Fruit fly (Drosophila melanogaster): ENCODE data around the gene TwdlF.

DNA sequence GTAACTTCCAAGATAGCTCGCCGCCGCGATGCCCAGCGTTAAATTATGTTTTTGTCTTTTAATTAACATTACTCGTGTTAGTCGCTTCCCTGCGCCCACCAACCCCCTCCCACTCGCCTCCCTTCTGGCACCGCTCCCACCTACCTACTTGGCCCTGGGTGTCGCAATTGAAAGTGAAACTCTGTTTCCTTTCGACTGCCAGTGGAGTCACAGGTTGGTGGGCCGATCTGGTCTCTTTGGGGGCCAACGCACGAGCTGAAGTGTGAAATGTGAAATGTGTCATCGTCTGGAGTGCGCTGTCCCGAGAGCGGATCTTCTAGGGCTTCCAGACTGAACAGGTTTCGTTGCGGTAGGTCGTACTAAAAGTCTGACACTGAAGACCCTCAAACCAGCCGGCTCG lies 32.2 kb upstream of the TwdlF start:
- no peak for TF ChIP-seq Dif (GFP tag; optimal IDR thresholded peaks at IDR 0.05; ENCODE audit: partially characterized antibody)
- no peak for TF ChIP-seq jim (GFP tag; optimal IDR thresholded peaks at IDR 0.05)
- no peak for TF ChIP-seq dl (GFP tag; optimal IDR thresholded peaks at IDR 0.05; ENCODE audit: insufficient read depth in 1 of 2, partially characterized antibody in 2 of 2)
- no peak for TF ChIP-seq woc (GFP tag; optimal IDR thresholded peaks at IDR 0.05)
- TF ChIP-seq Rel (GFP tag; optimal IDR thresholded peaks at IDR 0.05) = no peak
- no peak for TF ChIP-seq Rel (tag; optimal IDR thresholded peaks at IDR 0.05)
- TF ChIP-seq fru (GFP tag; optimal IDR thresholded peaks at IDR 0.05) = no peak
- TF ChIP-seq GATAd (GFP tag; optimal IDR thresholded peaks at IDR 0.05) = no peak
